Fruit fly (Drosophila melanogaster) whole organism, prepupa: ENCODE measurements around the gene Cdc7.

Source experiments
- Blimp-1 ChIP-seq: fragments of 200-800 bp; sonication (Bioruptor generic); optimal IDR thresholded peaks from 3 replicates; lab custom pipeline; 2017; ENCODE audit warnings: missing biosample characterization, missing genetic modification characterization, mild to moderate bottlenecking, moderate library complexity, missing genetic modification reagents
- CG10631 ChIP-seq: fragments of 200-800 bp; sonication (Bioruptor generic); optimal IDR thresholded peaks from 2 replicates; lab custom pipeline; 2016; ENCODE audit warnings: missing biosample characterization, missing genetic modification characterization
- CG10669 ChIP-seq: fragments of 200-800 bp; sonication (Bioruptor generic); optimal IDR thresholded peaks from 3 replicates; lab custom pipeline; 2018; ENCODE audit warnings: missing biosample characterization, mild to moderate bottlenecking, missing genetic modification characterization, moderate library complexity
- CG15336 ChIP-seq: fragments of 200-800 bp; sonication (Bioruptor generic); IDR thresholded peaks from 2 replicates; pipeline ENCODE4 v1.3.6; 2022; ENCODE audit warnings: missing biosample characterization, missing genetic modification characterization
- CG1621 ChIP-seq: fragments of 200-800 bp; sonication (Bioruptor generic); optimal IDR thresholded peaks from 3 replicates; lab custom pipeline; 2018; ENCODE audit warnings: missing biosample characterization, mild to moderate bottlenecking, missing genetic modification characterization
- CG16779 ChIP-seq: fragments of 200-800 bp; sonication (Bioruptor generic); optimal IDR thresholded peaks from 3 replicates; lab custom pipeline; 2017; ENCODE audit warnings: missing biosample characterization, mild to moderate bottlenecking, missing genetic modification characterization
- CG3032 ChIP-seq: fragments of 200-800 bp; optimal IDR thresholded peaks from 2 replicates; lab custom pipeline; 2019; ENCODE audit warnings: missing biosample characterization, mild to moderate bottlenecking, missing genetic modification characterization, moderate library complexity
- CG31627 ChIP-seq: fragments of 200-800 bp; sonication (Bioruptor generic); optimal IDR thresholded peaks from 3 replicates; lab custom pipeline; 2016; ENCODE audit warnings: missing biosample characterization, missing genetic modification characterization
- CG32006 ChIP-seq: fragments of 200-800 bp; sonication (Bioruptor generic); optimal IDR thresholded peaks from 3 replicates; lab custom pipeline; 2017; ENCODE audit warnings: missing biosample characterization, mild to moderate bottlenecking, missing genetic modification characterization
- CG4318 ChIP-seq: fragments of 200-800 bp; sonication (Bioruptor generic); optimal IDR thresholded peaks from 3 replicates; lab custom pipeline; 2017; ENCODE audit warnings: missing biosample characterization, mild to moderate bottlenecking, missing genetic modification characterization
- CG6163 ChIP-seq: fragments of 200-800 bp; sonication (Bioruptor generic); IDR thresholded peaks from 3 replicates; pipeline ENCODE4 v1.3.6; 2022; ENCODE audit warnings: missing biosample characterization, missing genetic modification characterization
- CG6276 ChIP-seq: fragments of 200-800 bp; sonication (Bioruptor generic); optimal IDR thresholded peaks from 2 replicates; lab custom pipeline; 2017; ENCODE audit warnings: missing biosample characterization, mild to moderate bottlenecking, missing genetic modification characterization
- CG6808 ChIP-seq: fragments of 200-800 bp; sonication (Bioruptor generic); optimal IDR thresholded peaks from 3 replicates; lab custom pipeline; 2017; ENCODE audit warnings: missing biosample characterization, missing genetic modification characterization, mild to moderate bottlenecking, moderate library complexity, missing genetic modification reagents
- CG6854 ChIP-seq: fragments of 200-800 bp; sonication (Bioruptor generic); optimal IDR thresholded peaks from 2 replicates; lab custom pipeline; 2017; ENCODE audit warnings: missing biosample characterization, mild to moderate bottlenecking, missing genetic modification characterization
- CG8119 ChIP-seq: fragments of 200-800 bp; sonication (Bioruptor generic); IDR thresholded peaks from 3 replicates; pipeline ENCODE4 v1.3.6; 2022; ENCODE audit warnings: missing biosample characterization, missing genetic modification characterization
- CG8632 ChIP-seq: fragments of 200-800 bp; sonication (Bioruptor generic); optimal IDR thresholded peaks from 3 replicates; lab custom pipeline; 2016; ENCODE audit warnings: missing biosample characterization, missing genetic modification characterization
- CG9139 ChIP-seq: fragments of 200-800 bp; sonication (Bioruptor generic); optimal IDR thresholded peaks from 3 replicates; lab custom pipeline; 2017; ENCODE audit warnings: missing biosample characterization, mild to moderate bottlenecking, missing genetic modification characterization
- Eip75B ChIP-seq: fragments of 200-800 bp; sonication (Bioruptor generic); optimal IDR thresholded peaks from 3 replicates; lab custom pipeline; 2016; ENCODE audit warnings: missing biosample characterization, missing genetic modification characterization
- Eip78C ChIP-seq: fragments of 200-800 bp; sonication (Bioruptor generic); peaks from one replicate; lab custom pipeline; 2016; ENCODE audit warnings: missing biosample characterization, missing genetic modification characterization
- Eip93F ChIP-seq: fragments of 200-800 bp; sonication (Bioruptor generic); optimal IDR thresholded peaks from 2 replicates; lab custom pipeline; 2016; ENCODE audit warnings: missing biosample characterization, mild to moderate bottlenecking, missing genetic modification characterization
- Ets96B ChIP-seq: fragments of 200-800 bp; optimal IDR thresholded peaks from 2 replicates; lab custom pipeline; 2019; ENCODE audit warnings: missing biosample characterization, mild to moderate bottlenecking, missing genetic modification characterization, moderate library complexity
- Gug ChIP-seq: fragments of 200-800 bp; sonication (Bioruptor generic); IDR thresholded peaks from 2 replicates; pipeline ENCODE4 v1.3.6; 2022; ENCODE audit warnings: missing biosample characterization, missing genetic modification characterization
- Hr39 ChIP-seq: fragments of 200-800 bp; sonication (Bioruptor generic); optimal IDR thresholded peaks from 2 replicates; lab custom pipeline; 2016; ENCODE audit warnings: missing biosample characterization, missing genetic modification characterization
- Lpt ChIP-seq: fragments of 200-800 bp; sonication (Bioruptor generic); optimal IDR thresholded peaks from 3 replicates; lab custom pipeline; 2016; ENCODE audit warnings: missing biosample characterization, missing genetic modification characterization
- Met ChIP-seq: fragments of 200-800 bp; sonication (Bioruptor generic); optimal IDR thresholded peaks from 3 replicates; lab custom pipeline; 2016; ENCODE audit warnings: missing biosample characterization, missing genetic modification characterization
- OdsH ChIP-seq: fragments of 200-800 bp; sonication (Bioruptor generic); optimal IDR thresholded peaks from 3 replicates; lab custom pipeline; 2016; ENCODE audit warnings: missing biosample characterization, missing genetic modification characterization
- Sox102F ChIP-seq: fragments of 200-800 bp; sonication (Bioruptor generic); optimal IDR thresholded peaks from 2 replicates; lab custom pipeline; 2016; ENCODE audit warnings: missing biosample characterization, mild to moderate bottlenecking, missing genetic modification characterization
- Sox15 ChIP-seq: fragments of 200-800 bp; sonication (Bioruptor generic); optimal IDR thresholded peaks from 3 replicates; lab custom pipeline; 2016; ENCODE audit warnings: missing biosample characterization, missing genetic modification characterization
- achi ChIP-seq: fragments of 200-800 bp; sonication (Bioruptor generic); optimal IDR thresholded peaks from 3 replicates; lab custom pipeline; 2016; ENCODE audit warnings: missing biosample characterization, missing genetic modification characterization
- cyc ChIP-seq: fragments of 200-800 bp; sonication (Bioruptor generic); optimal IDR thresholded peaks from 3 replicates; lab custom pipeline; 2016; ENCODE audit warnings: missing biosample characterization, missing genetic modification characterization
- dac ChIP-seq: fragments of 200-800 bp; sonication (Bioruptor generic); optimal IDR thresholded peaks from 2 replicates; lab custom pipeline; 2017; ENCODE audit warnings: missing biosample characterization, mild to moderate bottlenecking, missing genetic modification characterization
- dsx ChIP-seq: fragments of 200-800 bp; optimal IDR thresholded peaks from 3 replicates; lab custom pipeline; 2019; ENCODE audit warnings: missing biosample characterization, mild to moderate bottlenecking, missing genetic modification characterization, moderate library complexity; ENCODE audit not compliant: poor library complexity, severe bottlenecking
- eg ChIP-seq: fragments of 200-800 bp; sonication (Bioruptor generic); IDR thresholded peaks from 3 replicates; pipeline ENCODE4 v1.3.6; 2022; ENCODE audit warnings: missing biosample characterization, missing genetic modification characterization
- fd59A ChIP-seq: fragments of 200-800 bp; sonication (Bioruptor generic); optimal IDR thresholded peaks from 2 replicates; lab custom pipeline; 2017; ENCODE audit warnings: missing biosample characterization, mild to moderate bottlenecking, missing genetic modification characterization, missing genetic modification reagents
- fkh ChIP-seq: fragments of 200-800 bp; sonication (Bioruptor generic); optimal IDR thresholded peaks from 3 replicates; lab custom pipeline; 2017; ENCODE audit warnings: missing biosample characterization, mild to moderate bottlenecking, missing genetic modification characterization, moderate library complexity
- lz ChIP-seq: fragments of 200-800 bp; sonication (Bioruptor generic); optimal IDR thresholded peaks from 3 replicates; lab custom pipeline; 2016; ENCODE audit warnings: missing biosample characterization, missing genetic modification characterization
- salr ChIP-seq, 2 experiments: fragments of 200-800 bp; sonication (Bioruptor generic); optimal IDR thresholded peaks; 3 replicates each; lab custom pipeline; 2016 to 2018; ENCODE audit warnings: missing biosample characterization in 2 of 2, missing genetic modification characterization in 2 of 2, mild to moderate bottlenecking in 1 of 2
- spab ChIP-seq: fragments of 200-800 bp; sonication (Bioruptor generic); optimal IDR thresholded peaks from 2 replicates; lab custom pipeline; 2017; ENCODE audit warnings: missing biosample characterization, mild to moderate bottlenecking, missing genetic modification characterization, missing genetic modification reagents
- ss ChIP-seq, 2 experiments: fragments of 200-800 bp; sonication (Bioruptor generic); optimal IDR thresholded peaks; 2 replicates in 1 of 2; 3 replicates in 1 of 2; lab custom pipeline; 2017 to 2018; ENCODE audit warnings: mild to moderate bottlenecking in 2 of 2, missing biosample characterization in 2 of 2, missing genetic modification characterization in 2 of 2, moderate library complexity in 1 of 2

Cdc7 gene

DNA sequence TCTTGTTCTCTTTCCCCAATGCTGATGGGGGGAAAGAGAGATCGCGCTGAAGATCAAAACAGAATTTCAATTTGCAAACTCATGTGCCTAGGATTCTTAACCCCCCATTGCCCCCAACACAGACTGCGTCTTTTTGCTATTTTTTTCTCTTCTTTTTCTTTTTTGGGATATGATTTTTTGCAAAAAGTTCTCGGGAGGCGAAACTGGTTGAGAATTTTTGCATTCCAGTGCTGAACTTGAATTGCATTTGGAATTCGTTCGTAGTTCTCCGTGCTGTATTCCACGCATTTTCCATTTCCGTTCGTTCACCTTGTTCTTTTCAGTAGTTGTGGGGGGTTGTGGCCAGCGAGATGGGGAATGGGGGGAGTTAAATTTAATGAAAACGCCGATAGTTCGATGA is 53.8 kb downstream of the Cdc7 start:
- peak; percentile 62 for TF ChIP-seq CG15336 (GFP tag; lab: Robert Waterston, UW)
- no peak for TF ChIP-seq CG10631 (GFP tag; lab: Kevin White, UChicago)
- no peak for TF ChIP-seq Sox15 (GFP tag; lab: Kevin White, UChicago)
- TF ChIP-seq Eip78C (GFP tag; lab: Kevin White, UChicago), result peak; percentile 77
- peak; percentile 34 for TF ChIP-seq CG3032 (tag; lab: Kevin White, UChicago)
- TF ChIP-seq CG16779 (tag; lab: Kevin White, UChicago), result peak; percentile 50
- TF ChIP-seq salr (GFP tag; optimal IDR thresholded peaks at IDR 0.05; lab: Kevin White, UChicago), result peak in 1 of 2 experiments; percentile 2
- TF ChIP-seq CG6276 (GFP tag; lab: Kevin White, UChicago), result peak; percentile 45
- peak; percentile 63; the same call in 2 of the 3 replicates for TF ChIP-seq CG6163 (GFP tag; lab: Robert Waterston, UW)
- peak; percentile 46 for TF ChIP-seq CG10669 (GFP tag; lab: Kevin White, UChicago)
- TF ChIP-seq spab (GFP tag; lab: Kevin White, UChicago), result peak; percentile 65
- no peak for TF ChIP-seq Hr39 (GFP tag; lab: Kevin White, UChicago)
- TF ChIP-seq achi (GFP tag; lab: Kevin White, UChicago), result peak; percentile 6
- TF ChIP-seq CG6808 (GFP tag; lab: Kevin White, UChicago), result peak; percentile 75
- TF ChIP-seq Met (GFP tag; lab: Kevin White, UChicago), result no peak
- TF ChIP-seq CG32006 (GFP tag; lab: Kevin White, UChicago), result peak; percentile 10
- TF ChIP-seq CG31627 (GFP tag; lab: Kevin White, UChicago), result no peak
- TF ChIP-seq Eip75B, result no peak
- TF ChIP-seq CG1621 (tag; lab: Kevin White, UChicago), result peak; percentile 68
- TF ChIP-seq Ets96B (tag; lab: Kevin White, UChicago), result peak; percentile 50
- no peak for TF ChIP-seq CG4318 (GFP tag; lab: Kevin White, UChicago)
- TF ChIP-seq CG8632 (GFP tag; lab: Kevin White, UChicago), result no peak
- TF ChIP-seq OdsH, result no peak
- no peak for TF ChIP-seq Blimp-1 (GFP tag; lab: Kevin White, UChicago)
- TF ChIP-seq CG9139 (GFP tag; lab: Kevin White, UChicago), result peak; percentile 66
- TF ChIP-seq Gug (GFP tag; lab: Robert Waterston, UW), result no peak
- TF ChIP-seq fd59A (GFP tag; lab: Kevin White, UChicago), result peak; percentile 18
- no peak for TF ChIP-seq CG6854 (GFP tag; lab: Kevin White, UChicago)
- TF ChIP-seq eg, result peak; percentile 60; the same call in 2 of the 3 replicates
- peak; percentile 68 to 85 for TF ChIP-seq ss (GFP tag; optimal IDR thresholded peaks at IDR 0.05; lab: Kevin White, UChicago)
- no peak for TF ChIP-seq lz (GFP tag; lab: Kevin White, UChicago)
- peak; percentile 62; the same call in 2 of the 3 replicates for TF ChIP-seq CG8119
- TF ChIP-seq fkh (GFP tag; lab: Kevin White, UChicago), result no peak
- TF ChIP-seq dsx (GFP tag; lab: Kevin White, UChicago), result peak; percentile 21
- no peak for TF ChIP-seq Sox102F (GFP tag; lab: Kevin White, UChicago)
- TF ChIP-seq Lpt (GFP tag; lab: Kevin White, UChicago), result peak; percentile 74

- peak; percentile 81 for TF ChIP-seq fkh (GFP tag; lab: Kevin White, UChicago)
- no peak for TF ChIP-seq Gug (GFP tag; lab: Robert Waterston, UW)
- peak; percentile 17 for TF ChIP-seq CG32006 (GFP tag; lab: Kevin White, UChicago)
- TF ChIP-seq cyc (GFP tag; lab: Kevin White, UChicago), result no peak
- peak; percentile 30 for TF ChIP-seq CG16779 (tag; lab: Kevin White, UChicago)
- no peak for TF ChIP-seq dac (GFP tag; lab: Kevin White, UChicago)
- TF ChIP-seq Sox15 (GFP tag; lab: Kevin White, UChicago), result no peak
- no peak for TF ChIP-seq CG6854 (GFP tag; lab: Kevin White, UChicago)
- TF ChIP-seq Eip93F (GFP tag; lab: Kevin White, UChicago), result no peak
- no peak for TF ChIP-seq CG6808 (GFP tag; lab: Kevin White, UChicago)
- peak; percentile 43 for TF ChIP-seq Eip78C (GFP tag; lab: Kevin White, UChicago)
- no peak for TF ChIP-seq CG8119
- TF ChIP-seq CG6276 (GFP tag; lab: Kevin White, UChicago), result peak; percentile 14
These were observed 54.3 kb downstream of the Cdc7 start for dm6 chrX:6708580-6709199.
